Worm (Caenorhabditis elegans) whole organism, L4 larva: ENCODE data around the gene pqbp-1.1.
A peak's percentile ranks its signal among the peaks of the same experiment; 100 is the strongest.

Experiments used
- F26F4.8 ChIP-seq: fragments of 200-800 bp; sonication (Bioruptor generic); conservative IDR thresholded peaks from 2 replicates; pipeline ENCODE4 v1.3.6; 2022; ENCODE audit warnings: missing genetic modification characterization, missing compliant biosample characterization
- F37D6.2 ChIP-seq: sonication (generic microtip); optimal IDR thresholded peaks from 2 replicates; lab custom pipeline; 2016; ENCODE audit warnings: mild to moderate bottlenecking, missing genetic modification characterization, missing compliant biosample characterization
- Y105C5A.15 ChIP-seq: fragments of 200-800 bp; sonication (Bioruptor generic); IDR thresholded peaks from 2 replicates; pipeline ENCODE4 v1.3.6; 2022; ENCODE audit warnings: missing genetic modification characterization, missing compliant biosample characterization
- Y48G9A.11 ChIP-seq: fragments of 200-800 bp; sonication (Bioruptor generic); IDR thresholded peaks from 2 replicates; pipeline ENCODE4 v1.3.6; 2022; ENCODE audit warnings: missing genetic modification reagents, missing genetic modification characterization, missing compliant biosample characterization
- Y5F2A.4 ChIP-seq: fragments of 200-800 bp; sonication (Bioruptor generic); optimal IDR thresholded peaks from 2 replicates; lab custom pipeline; 2018; ENCODE audit warnings: mild to moderate bottlenecking, missing genetic modification characterization, missing compliant biosample characterization
- Y75B8A.6 ChIP-seq: fragments of 200-800 bp; sonication (Bioruptor generic); IDR thresholded peaks from 2 replicates; pipeline ENCODE4 v1.3.6; 2022; ENCODE audit warnings: missing genetic modification reagents, missing genetic modification characterization, missing compliant biosample characterization
- aha-1 ChIP-seq: fragments of 150-350 bp; peaks from one replicate; lab custom pipeline; 2014; ENCODE audit warnings: missing biosample characterization, missing genetic modification characterization
- arid-1 ChIP-seq: fragments of 200-800 bp; sonication (Bioruptor generic); conservative IDR thresholded peaks from 2 replicates; pipeline ENCODE4 v1.3.6; 2022; ENCODE audit warnings: missing genetic modification reagents, missing genetic modification characterization, missing compliant biosample characterization
- ceh-20 ChIP-seq: fragments of 200-800 bp; sonication (Bioruptor generic); IDR thresholded peaks from 2 replicates; pipeline ENCODE4 v1.3.6; 2022; ENCODE audit warnings: missing genetic modification reagents, missing genetic modification characterization, missing compliant biosample characterization
- ceh-62 ChIP-seq: sonication (generic microtip); optimal IDR thresholded peaks from 2 replicates; lab custom pipeline; 2017; ENCODE audit warnings: missing biosample characterization, missing genetic modification characterization
- ceh-82 ChIP-seq: sonication (generic microtip); optimal IDR thresholded peaks from 2 replicates; lab custom pipeline; 2017; ENCODE audit warnings: missing biosample characterization, missing genetic modification characterization
- daf-16 ChIP-seq, 3 experiments: sonication (generic microtip); optimal IDR thresholded peaks; 2 replicates each; lab custom pipeline; 2016 to 2017; ENCODE audit warnings: missing genetic modification characterization in 3 of 3, missing genetic modification reagents in 3 of 3, mild to moderate bottlenecking in 2 of 3, missing compliant biosample characterization in 2 of 3, missing biosample characterization in 1 of 3, moderate library complexity in 1 of 3
- daf-8 ChIP-seq: fragments of 200-800 bp; sonication (Bioruptor generic); IDR thresholded peaks from 2 replicates; pipeline ENCODE4 v1.3.6; 2022; ENCODE audit warnings: missing genetic modification characterization, missing compliant biosample characterization
- dmd-8 ChIP-seq: fragments of 200-800 bp; sonication (Bioruptor generic); IDR thresholded peaks from 2 replicates; pipeline ENCODE4 v1.3.6; 2022; ENCODE audit warnings: missing genetic modification characterization, missing compliant biosample characterization
- dmd-9 ChIP-seq: fragments of 200-800 bp; sonication (Bioruptor generic); IDR thresholded peaks from 2 replicates; pipeline ENCODE4 v1.3.6; 2022; ENCODE audit warnings: missing genetic modification reagents, missing genetic modification characterization, missing compliant biosample characterization
- dpl-1 ChIP-seq: fragments of 150-350 bp; optimal IDR thresholded peaks from 2 replicates; lab custom pipeline; 2014; ENCODE audit warnings: missing biosample characterization, missing genetic modification reagents, missing genetic modification characterization
- duxl-1 ChIP-seq: sonication (generic microtip); optimal IDR thresholded peaks from 2 replicates; lab custom pipeline; 2016; ENCODE audit warnings: mild to moderate bottlenecking, missing genetic modification characterization, moderate library complexity, missing compliant biosample characterization; ENCODE audit not compliant: poor library complexity
- dve-1 ChIP-seq: sonication (generic microtip); optimal IDR thresholded peaks from 2 replicates; lab custom pipeline; 2017; ENCODE audit warnings: antibody characterized with exemption, mild to moderate bottlenecking, missing genetic modification characterization, missing compliant biosample characterization; ENCODE audit not compliant: insufficient read depth
- egl-27 ChIP-seq: sonication (generic microtip); optimal IDR thresholded peaks from 3 replicates; lab custom pipeline; 2017; ENCODE audit warnings: missing biosample characterization, missing genetic modification reagents, missing genetic modification characterization
- hlh-11 ChIP-seq: fragments of 200-800 bp; sonication (Bioruptor generic); optimal IDR thresholded peaks from 2 replicates; lab custom pipeline; 2018; ENCODE audit warnings: mild to moderate bottlenecking, missing genetic modification characterization, missing compliant biosample characterization
- hmg-1.1 ChIP-seq: fragments of 200-800 bp; sonication (Bioruptor generic); IDR thresholded peaks from 2 replicates; pipeline ENCODE4 v1.3.6; 2022; ENCODE audit warnings: missing genetic modification reagents, missing genetic modification characterization, missing compliant biosample characterization
- lim-7 ChIP-seq: fragments of 200-800 bp; sonication (Bioruptor generic); IDR thresholded peaks from 2 replicates; pipeline ENCODE4 v1.3.6; 2022; ENCODE audit warnings: missing genetic modification characterization, missing compliant biosample characterization
- lin-13 ChIP-seq: fragments of 150-350 bp; optimal IDR thresholded peaks from 2 replicates; lab custom pipeline; 2014; ENCODE audit warnings: missing biosample characterization, missing genetic modification reagents, missing genetic modification characterization
- madf-9 ChIP-seq: fragments of 200-800 bp; sonication (Bioruptor generic); conservative IDR thresholded peaks from 2 replicates; pipeline ENCODE4 v1.3.6; 2022; ENCODE audit warnings: missing genetic modification reagents, missing genetic modification characterization, missing compliant biosample characterization
- mdl-1 ChIP-seq, 2 experiments: fragments of 150-350 bp in 1 of 2; sonication (generic microtip) in 1 of 2; optimal IDR thresholded peaks; 2 replicates each; lab custom pipeline; 2014 to 2017; ENCODE audit warnings: missing biosample characterization in 2 of 2, missing genetic modification characterization in 2 of 2
- mes-2 ChIP-seq: sonication (generic microtip); optimal IDR thresholded peaks from 2 replicates; lab custom pipeline; 2016; ENCODE audit warnings: missing genotype, mild to moderate bottlenecking, missing genetic modification characterization, missing compliant biosample characterization; ENCODE audit not compliant: poor library complexity, severe bottlenecking
- mxl-3 ChIP-seq: fragments of 200-800 bp; sonication (Bioruptor generic); optimal IDR thresholded peaks from 2 replicates; lab custom pipeline; 2018; ENCODE audit warnings: mild to moderate bottlenecking, missing genetic modification characterization, missing compliant biosample characterization
- nhr-237 ChIP-seq: sonication (generic microtip); optimal IDR thresholded peaks from 2 replicates; lab custom pipeline; 2017; ENCODE audit warnings: missing biosample characterization, missing genetic modification characterization
- nhr-25 ChIP-seq: sonication (generic microtip); optimal IDR thresholded peaks from 2 replicates; lab custom pipeline; 2017; ENCODE audit warnings: missing genetic modification characterization, mild to moderate bottlenecking, missing compliant biosample characterization, antibody characterized with exemption, moderate library complexity, borderline replicate concordance; ENCODE audit not compliant: insufficient read depth
- nhr-28 ChIP-seq: fragments of 150-350 bp; optimal IDR thresholded peaks from 2 replicates; lab custom pipeline; 2014; ENCODE audit warnings: missing biosample characterization, missing genetic modification characterization
- nhr-6 ChIP-seq: fragments of 150-350 bp; optimal IDR thresholded peaks from 2 replicates; lab custom pipeline; 2014; ENCODE audit warnings: missing biosample characterization, missing genetic modification characterization
- nhr-76 ChIP-seq: fragments of 150-350 bp; optimal IDR thresholded peaks from 2 replicates; lab custom pipeline; 2014; ENCODE audit warnings: missing biosample characterization, missing genetic modification characterization
- sdz-12 ChIP-seq: fragments of 200-800 bp; sonication (Bioruptor generic); optimal IDR thresholded peaks from 2 replicates; lab custom pipeline; 2018; ENCODE audit warnings: mild to moderate bottlenecking, missing genetic modification characterization, missing compliant biosample characterization
- set-16 ChIP-seq: fragments of 200-800 bp; sonication (Bioruptor generic); IDR thresholded peaks from 2 replicates; pipeline ENCODE4 v1.3.6; 2022; ENCODE audit warnings: missing genetic modification reagents, missing genetic modification characterization, missing compliant biosample characterization
- spr-1 ChIP-seq: sonication (generic microtip); optimal IDR thresholded peaks from 2 replicates; lab custom pipeline; 2016; ENCODE audit warnings: mild to moderate bottlenecking, missing genetic modification characterization, missing compliant biosample characterization
- unc-62 ChIP-seq, 3 experiments: fragments of 150-350 bp in 1 of 3; sonication (generic microtip); optimal IDR thresholded peaks in 2 of 3; peaks in 1 of 3; 1 replicate in 1 of 3; 2 replicates in 2 of 3; lab custom pipeline; 2014 to 2017; ENCODE audit warnings: missing biosample characterization in 3 of 3, missing genetic modification characterization in 3 of 3, missing genetic modification reagents in 3 of 3, missing genotype in 1 of 3
- vab-7 ChIP-seq: fragments of 200-800 bp; sonication (Bioruptor generic); IDR thresholded peaks from 2 replicates; pipeline ENCODE4 v1.3.6; 2022; ENCODE audit warnings: missing genetic modification reagents, missing genetic modification characterization, missing compliant biosample characterization
- ztf-7 ChIP-seq: fragments of 150-350 bp; optimal IDR thresholded peaks from 2 replicates; lab custom pipeline; 2014; ENCODE audit warnings: missing biosample characterization, missing genetic modification characterization

Gene pqbp-1.1

DNA sequence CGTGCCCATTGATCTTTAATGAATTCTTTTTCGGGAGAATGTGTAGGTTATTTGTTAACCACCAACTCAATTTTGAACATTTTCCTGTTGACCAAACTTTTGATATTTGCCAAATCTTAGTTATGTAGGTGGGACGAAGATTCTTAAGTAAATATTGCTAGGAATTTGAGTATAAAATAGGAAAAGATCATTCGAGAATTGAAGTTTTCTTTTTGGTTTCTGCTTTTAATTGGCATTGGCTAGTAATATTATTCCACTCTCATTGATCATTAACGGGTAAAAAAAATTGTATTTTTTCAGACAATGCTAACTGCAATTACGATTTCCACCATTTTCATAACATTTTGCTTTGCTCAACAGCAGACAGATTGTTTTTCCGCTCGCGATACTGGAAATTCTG, 4.7 kb upstream of the pqbp-1.1 start, which contains the start of gene T21D12.12:
TSS of gene T21D12.12 (plus strand) at position 301 of the 400 bp plus-strand sequence.
- no peak for TF ChIP-seq hmg-1.1
- no peak for TF ChIP-seq nhr-6
- no peak for TF ChIP-seq lin-13 (GFP tag; lab: Kevin White, UChicago)
- TF ChIP-seq ztf-7 (tag; lab: Kevin White, UChicago), result no peak
- no peak for TF ChIP-seq nhr-237 (tag; lab: Kevin White, UChicago)
- TF ChIP-seq set-16, result no peak
- no peak for TF ChIP-seq daf-16 (GFP tag; optimal IDR thresholded peaks at IDR 0.05; lab: Kevin White, UChicago)
- TF ChIP-seq daf-16 (tag; optimal IDR thresholded peaks at IDR 0.05; lab: Kevin White, UChicago), result no peak
- no peak for TF ChIP-seq lim-7
- TF ChIP-seq F26F4.8 (GFP tag; lab: Robert Waterston, UW), result no peak
- TF ChIP-seq Y75B8A.6 (GFP tag; lab: Robert Waterston, UW), result no peak
- no peak for TF ChIP-seq daf-8 (GFP tag; lab: Robert Waterston, UW)
- no peak for TF ChIP-seq ceh-20 (GFP tag; lab: Robert Waterston, UW)

ce11 chrIV:264182-264709, 2.8 kb upstream of the pqbp-1.1 start, which contains the start of gene pat-6:
Gene pat-6 (minus strand): TSS chrIV:264232.
- TF ChIP-seq daf-16 (GFP tag; optimal IDR thresholded peaks at IDR 0.05; lab: Kevin White, UChicago) (no peak), daf-16 (tag; optimal IDR thresholded peaks at IDR 0.05; lab: Kevin White, UChicago) (peak; percentile 14), unc-62 (GFP tag; optimal IDR thresholded peaks at IDR 0.05 in 1 of 2; lab: Kevin White, UChicago) (no peak), unc-62 (tag; optimal IDR thresholded peaks at IDR 0.05; lab: Kevin White, UChicago) (no peak), aha-1 (tag; lab: Kevin White, UChicago) (peak; percentile 13), hlh-11 (tag; lab: Kevin White, UChicago) (peak; percentile 37), nhr-28 (tag; lab: Kevin White, UChicago) (peak; percentile 4), Y5F2A.4 (GFP tag; lab: Kevin White, UChicago) (no peak), mes-2 (tag; lab: Kevin White, UChicago) (peak; percentile 59), dve-1 (tag; lab: Kevin White, UChicago) (peak; percentile 49), dpl-1 (GFP tag; lab: Kevin White, UChicago) (peak; percentile 17)
- TF ChIP-seq, all 104 proteins: peak for 7

- TF ChIP-seq nhr-76 (no peak), mes-2 (tag; lab: Kevin White, UChicago) (no peak), ceh-82 (tag; lab: Kevin White, UChicago) (no peak), sdz-12 (GFP tag; lab: Kevin White, UChicago) (no peak), ceh-62 (tag; lab: Kevin White, UChicago) (no peak), Y105C5A.15 (GFP tag; lab: Robert Waterston, UW) (no peak), arid-1 (GFP tag; lab: Robert Waterston, UW) (no peak), spr-1 (no peak)
- TF ChIP-seq, all 104 proteins: peak for 0
These were observed 977 bp upstream of the pqbp-1.1 start for ce11 chrIV:262460-262859.

DNA sequence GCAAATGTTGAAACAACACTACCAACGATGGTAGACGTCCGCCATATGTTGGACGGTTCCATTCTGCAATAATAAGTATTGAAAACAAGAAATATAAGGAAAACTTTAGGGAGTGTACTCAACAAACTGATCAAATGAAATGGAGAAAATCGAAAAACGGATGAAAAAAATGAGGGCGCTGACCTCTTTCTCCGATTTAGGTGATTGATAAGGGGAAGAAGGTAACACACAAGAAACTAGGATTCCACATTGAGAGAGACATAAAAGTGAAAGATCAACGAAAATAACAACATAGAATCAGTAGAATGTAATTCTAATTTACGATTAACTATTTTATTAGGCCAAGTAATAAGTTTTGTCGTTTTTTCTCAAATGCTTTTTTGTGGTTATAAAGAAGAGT, 2.3 kb downstream of the pqbp-1.1 start, which contains the start of gene dpy-9:
TSS of gene dpy-9 (minus strand) at position 63 of the 400 bp plus-strand sequence.
- TF ChIP-seq F37D6.2 (tag; lab: Kevin White, UChicago), result no peak
- TF ChIP-seq dpl-1 (GFP tag; lab: Kevin White, UChicago), result no peak
- no peak for TF ChIP-seq duxl-1 (tag; lab: Kevin White, UChicago)
- no peak for TF ChIP-seq dmd-9 (GFP tag; lab: Robert Waterston, UW)
- TF ChIP-seq madf-9 (GFP tag; lab: Robert Waterston, UW), result no peak
- no peak for TF ChIP-seq Y75B8A.6 (GFP tag; lab: Robert Waterston, UW)
- no peak for TF ChIP-seq mdl-1 (tag; optimal IDR thresholded peaks at IDR 0.05; lab: Kevin White, UChicago)
- TF ChIP-seq egl-27 (tag; lab: Kevin White, UChicago), result no peak
- no peak for TF ChIP-seq vab-7 (GFP tag; lab: Robert Waterston, UW)
- no peak for TF ChIP-seq mxl-3 (GFP tag; lab: Kevin White, UChicago)
- no peak for TF ChIP-seq nhr-25 (tag; lab: Kevin White, UChicago)
- no peak for TF ChIP-seq Y48G9A.11 (GFP tag; lab: Robert Waterston, UW)
- no peak for TF ChIP-seq dve-1 (tag; lab: Kevin White, UChicago)
- TF ChIP-seq sdz-12 (GFP tag; lab: Kevin White, UChicago), result no peak
- TF ChIP-seq dmd-8 (GFP tag; lab: Robert Waterston, UW), result no peak
